Worm (Caenorhabditis elegans) whole organism, mixed stage, embryonic: ENCODE measurements around the gene degl-2.

Experiments
- elt-1 ChIP-seq: sonication (generic microtip); optimal IDR thresholded peaks from 2 replicates; lab custom pipeline; 2017; ENCODE audit warnings: missing genetic modification characterization, mild to moderate bottlenecking, missing compliant biosample characterization, antibody characterized with exemption, moderate library complexity, borderline replicate concordance; ENCODE audit not compliant: insufficient read depth
- nhr-28 ChIP-seq: fragments of 150-350 bp; optimal IDR thresholded peaks from 2 replicates; lab custom pipeline; 2014; ENCODE audit warnings: missing biosample characterization, missing genetic modification characterization
- pha-4 ChIP-seq: fragments of 150-350 bp; optimal IDR thresholded peaks from 2 replicates; lab custom pipeline; 2018; ENCODE audit warnings: missing biosample characterization, missing genetic modification reagents, missing genetic modification characterization
- unc-62 ChIP-seq: fragments of 150-350 bp; optimal IDR thresholded peaks from 2 replicates; lab custom pipeline; 2014; ENCODE audit warnings: missing biosample characterization, missing genetic modification reagents, missing genetic modification characterization
- ztf-11 ChIP-seq: fragments of 150-350 bp; optimal IDR thresholded peaks from 2 replicates; lab custom pipeline; 2014; ENCODE audit warnings: missing biosample characterization, missing genetic modification characterization

- TF ChIP-seq elt-1: no peak
- TF ChIP-seq ztf-11: no peak
- no peak for TF ChIP-seq unc-62
- no peak for TF ChIP-seq nhr-28
- TF ChIP-seq pha-4 (tag; lab: Kevin White, UChicago): no peak
Observed at ce11 chrIV:9659999-9660398, 16.7 kb downstream of the degl-2 start.
